Fruit fly (Drosophila melanogaster) whole organism, wandering third instar larva: ENCODE measurements around the gene Rab26.

Experiments used
- Abd-B ChIP-seq: fragments of >200 bp; optimal IDR thresholded peaks from 2 replicates; lab custom pipeline; 2017; ENCODE audit warnings: missing biosample characterization, missing genetic modification characterization
- CG32264 ChIP-seq: fragments of 200-800 bp; sonication (Bioruptor generic); optimal IDR thresholded peaks from 2 replicates; lab custom pipeline; 2016; ENCODE audit warnings: missing biosample characterization, missing genetic modification characterization
- CG9705 ChIP-seq: fragments of 200-800 bp; sonication (Bioruptor generic); optimal IDR thresholded peaks from 2 replicates; lab custom pipeline; 2018; ENCODE audit warnings: missing biosample characterization, mild to moderate bottlenecking, missing genetic modification characterization
- CrebA ChIP-seq: fragments of 200-800 bp; sonication (Bioruptor generic); optimal IDR thresholded peaks from 2 replicates; lab custom pipeline; 2016; ENCODE audit warnings: missing biosample characterization, mild to moderate bottlenecking, missing genetic modification characterization, borderline replicate concordance
- Dfd ChIP-seq: fragments of >200 bp; optimal IDR thresholded peaks from 2 replicates; lab custom pipeline; 2017; ENCODE audit warnings: missing biosample characterization, missing genetic modification characterization
- GATAd ChIP-seq: sonication (Bioruptor generic); optimal IDR thresholded peaks from 2 replicates; lab custom pipeline; 2016; ENCODE audit warnings: missing biosample characterization, missing genetic modification characterization
- HLH106 ChIP-seq: fragments of 200-800 bp; optimal IDR thresholded peaks from 3 replicates; lab custom pipeline; 2019; ENCODE audit warnings: missing biosample characterization, mild to moderate bottlenecking, missing genetic modification characterization, moderate library complexity
- Hnf4 ChIP-seq: fragments of 200-800 bp; sonication (Bioruptor generic); optimal IDR thresholded peaks from 2 replicates; lab custom pipeline; 2016; ENCODE audit warnings: missing biosample characterization, mild to moderate bottlenecking, missing genetic modification characterization
- Hr78 ChIP-seq: fragments of >200 bp; optimal IDR thresholded peaks from 2 replicates; lab custom pipeline; 2017; ENCODE audit warnings: missing biosample characterization, missing genetic modification characterization
- Hr83 ChIP-seq: fragments of 200-300 bp; sonication (Bioruptor generic); optimal IDR thresholded peaks from 2 replicates; lab custom pipeline; 2016; ENCODE audit warnings: missing biosample characterization, mild to moderate bottlenecking, missing genetic modification characterization, moderate library complexity; ENCODE audit not compliant: poor library complexity, severe bottlenecking
- Jra ChIP-seq: sonication (Bioruptor generic); optimal IDR thresholded peaks from 2 replicates; lab custom pipeline; 2016; ENCODE audit warnings: missing biosample characterization, missing genetic modification characterization
- Myc ChIP-seq: fragments of >200 bp; optimal IDR thresholded peaks from 2 replicates; lab custom pipeline; 2017
- N ChIP-seq: fragments of >200 bp; optimal IDR thresholded peaks from 2 replicates; lab custom pipeline; 2018; ENCODE audit warnings: missing biosample characterization, missing external identifiers, missing genetic modification characterization
- OdsH ChIP-seq: fragments of 200-800 bp; sonication (Bioruptor generic); optimal IDR thresholded peaks from 2 replicates; lab custom pipeline; 2016; ENCODE audit warnings: missing biosample characterization, mild to moderate bottlenecking, missing genetic modification characterization
- Rel ChIP-seq, 2 experiments: fragments of 200-800 bp; sonication (Bioruptor generic) in 1 of 2; optimal IDR thresholded peaks; 2 replicates in 1 of 2; 3 replicates in 1 of 2; lab custom pipeline; 2016 to 2019; ENCODE audit warnings: mild to moderate bottlenecking in 2 of 2, missing biosample characterization in 2 of 2, missing genetic modification characterization in 2 of 2, moderate library complexity in 1 of 2
- Sp1 ChIP-seq: fragments of 200-800 bp; sonication (Bioruptor generic); optimal IDR thresholded peaks from 3 replicates; lab custom pipeline; 2019; ENCODE audit warnings: missing biosample characterization, mild to moderate bottlenecking, missing genetic modification characterization, moderate library complexity
- Vsx2 ChIP-seq: fragments of 200-300, 225-300 bp; sonication (Bioruptor generic); optimal IDR thresholded peaks from 2 replicates; lab custom pipeline; 2018; ENCODE audit warnings: missing biosample characterization, missing genetic modification characterization; ENCODE audit not compliant: partially characterized antibody
- br ChIP-seq: fragments of 200-800 bp; sonication (Bioruptor generic); optimal IDR thresholded peaks from 2 replicates; lab custom pipeline; 2016; ENCODE audit warnings: missing biosample characterization, missing genetic modification characterization
- brk ChIP-seq: fragments of 200-800 bp; sonication (Bioruptor generic); optimal IDR thresholded peaks from 2 replicates; lab custom pipeline; 2016; ENCODE audit warnings: missing biosample characterization, mild to moderate bottlenecking, missing genetic modification characterization
- dl ChIP-seq, 2 experiments: fragments of 175-275, 200-275 bp in 1 of 2; fragments of 200-275 bp in 1 of 2; sonication (Bioruptor generic); optimal IDR thresholded peaks; lab custom pipeline; 2018; ENCODE audit warnings: mild to moderate bottlenecking in 2 of 2, missing biosample characterization in 2 of 2, missing genetic modification characterization in 2 of 2, moderate library complexity in 2 of 2; ENCODE audit not compliant: partially characterized antibody in 2 of 2, insufficient read depth in 1 of 2
- dmrt93B ChIP-seq: fragments of 200-800 bp; sonication (Bioruptor generic); optimal IDR thresholded peaks from 2 replicates; lab custom pipeline; 2018; ENCODE audit warnings: missing biosample characterization, mild to moderate bottlenecking, missing genetic modification characterization
- dsf ChIP-seq: sonication (Bioruptor generic); optimal IDR thresholded peaks from 2 replicates; lab custom pipeline; 2016; ENCODE audit warnings: missing biosample characterization, missing genetic modification characterization, borderline replicate concordance
- ey ChIP-seq: fragments of 200-800 bp; sonication (Bioruptor generic); optimal IDR thresholded peaks from 2 replicates; lab custom pipeline; 2016; ENCODE audit warnings: missing biosample characterization, missing genetic modification characterization
- foxo ChIP-seq, 2 experiments: fragments of 200-800 bp; sonication (Bioruptor generic); optimal IDR thresholded peaks; 2 replicates in 1 of 2; 3 replicates in 1 of 2; lab custom pipeline; 2016 to 2017; ENCODE audit warnings: missing biosample characterization in 2 of 2, missing genetic modification characterization in 2 of 2
- fru ChIP-seq: fragments of 200-800 bp; sonication (Bioruptor generic); optimal IDR thresholded peaks from 3 replicates; lab custom pipeline; 2016; ENCODE audit warnings: missing biosample characterization, mild to moderate bottlenecking, missing genetic modification characterization
- h ChIP-seq: fragments of 200-800 bp; sonication (Bioruptor generic); optimal IDR thresholded peaks from 3 replicates; lab custom pipeline; 2016; ENCODE audit warnings: missing biosample characterization, mild to moderate bottlenecking, missing genetic modification characterization
- jim ChIP-seq: fragments of 175-275, 200-325 bp; sonication (Bioruptor generic); optimal IDR thresholded peaks from 2 replicates; lab custom pipeline; 2016; ENCODE audit warnings: missing biosample characterization, mild to moderate bottlenecking, missing genetic modification characterization
- lola ChIP-seq: fragments of >200 bp; optimal IDR thresholded peaks from 2 replicates; lab custom pipeline; 2017; ENCODE audit warnings: missing biosample characterization, missing genetic modification characterization
- pan ChIP-seq: fragments of >200 bp; optimal IDR thresholded peaks from 2 replicates; lab custom pipeline; 2017
- psq ChIP-seq: fragments of 200-800 bp; sonication (Bioruptor generic); optimal IDR thresholded peaks from 3 replicates; lab custom pipeline; 2017; ENCODE audit warnings: missing biosample characterization, mild to moderate bottlenecking, missing genetic modification characterization, moderate library complexity
- rgr ChIP-seq: fragments of 200-800 bp; sonication (Bioruptor generic); optimal IDR thresholded peaks from 3 replicates; lab custom pipeline; 2016; ENCODE audit warnings: missing biosample characterization, mild to moderate bottlenecking, missing genetic modification characterization
- sage ChIP-seq: fragments of 200-800 bp; sonication (Bioruptor generic); optimal IDR thresholded peaks from 2 replicates; lab custom pipeline; 2016; ENCODE audit warnings: missing biosample characterization, mild to moderate bottlenecking, missing genetic modification characterization
- sv ChIP-seq: fragments of 200-800 bp; sonication (Bioruptor generic); optimal IDR thresholded peaks from 3 replicates; lab custom pipeline; 2016; ENCODE audit warnings: missing biosample characterization, missing genetic modification characterization
- tai ChIP-seq: sonication (Bioruptor generic); optimal IDR thresholded peaks from 2 replicates; lab custom pipeline; 2016; ENCODE audit warnings: missing biosample characterization, missing genetic modification characterization
- usp ChIP-seq: fragments of >200 bp; optimal IDR thresholded peaks from 2 replicates; lab custom pipeline; 2017; ENCODE audit warnings: missing biosample characterization, missing genetic modification characterization
- woc ChIP-seq: sonication (Bioruptor generic); optimal IDR thresholded peaks from 2 replicates; lab custom pipeline; 2016; ENCODE audit warnings: missing biosample characterization, mild to moderate bottlenecking, missing genetic modification characterization

Gene Rab26

dm6 chr3L:21334999-21335631 is 16.5 kb downstream of the Rab26 start, which contains the start of gene Tsr1:
Gene Tsr1, plus strand, starts transcription at chr3L:21335215.
- TF ChIP-seq Rel (GFP tag; optimal IDR thresholded peaks at IDR 0.05; lab: Kevin White, UChicago) (no peak), Rel (tag; optimal IDR thresholded peaks at IDR 0.05; lab: Kevin White, UChicago) (no peak), Myc (lab: Kevin White, UChicago) (peak; percentile 84)
- TF ChIP-seq, all 38 proteins: peak for 1

dm6 chr3L:21342592-21342991 is 24.0 kb downstream of the Rab26 start:
- no peak for TF ChIP-seq Rel (GFP tag; optimal IDR thresholded peaks at IDR 0.05; lab: Kevin White, UChicago)
- TF ChIP-seq Rel (tag; optimal IDR thresholded peaks at IDR 0.05; lab: Kevin White, UChicago): peak; percentile 17
- no peak for TF ChIP-seq Myc (lab: Kevin White, UChicago)

dm6 chr3L:21343254-21344083 is 24.9 kb downstream of the Rab26 start, which contains the start of the genes Tbc1d8-9 and CG32436:
Gene Tbc1d8-9, minus strand, starts transcription at chr3L:21343716.
Gene CG32436, plus strand, starts transcription at chr3L:21344033.
- peak; percentile 49 for TF ChIP-seq OdsH (GFP tag; lab: Kevin White, UChicago)
- TF ChIP-seq Jra: no peak

dm6 chr3L:21346463-21347196 is 28.1 kb downstream of the Rab26 start:
- TF ChIP-seq psq (peak; percentile 72), Jra (peak; percentile 33), jim (GFP tag; lab: Kevin White, UChicago) (no peak), h (GFP tag; lab: Kevin White, UChicago) (peak; percentile 29)
- TF ChIP-seq, all 38 proteins: peak for 3

- no peak for TF ChIP-seq dsf (GFP tag; lab: Kevin White, UChicago)
- TF ChIP-seq br (GFP tag; lab: Kevin White, UChicago): peak; percentile 26
- TF ChIP-seq Abd-B (GFP tag; lab: Kevin White, UChicago): no peak
- TF ChIP-seq N (GFP tag; lab: Kevin White, UChicago): no peak
- TF ChIP-seq Hr83 (GFP tag; lab: Kevin White, UChicago): no peak
- TF ChIP-seq rgr: peak; percentile 43
- TF ChIP-seq sv (GFP tag; lab: Kevin White, UChicago): peak; percentile 38
- no peak for TF ChIP-seq Rel (GFP tag; optimal IDR thresholded peaks at IDR 0.05; lab: Kevin White, UChicago)
- no peak for TF ChIP-seq Rel (tag; optimal IDR thresholded peaks at IDR 0.05; lab: Kevin White, UChicago)
- TF ChIP-seq Hr78 (GFP tag; lab: Kevin White, UChicago): no peak
- no peak for TF ChIP-seq Hnf4 (GFP tag; lab: Kevin White, UChicago)
- TF ChIP-seq lola: no peak
- no peak for TF ChIP-seq sage (GFP tag; lab: Kevin White, UChicago)
- TF ChIP-seq Dfd (GFP tag; lab: Kevin White, UChicago): no peak
- TF ChIP-seq h (GFP tag; lab: Kevin White, UChicago): no peak
- TF ChIP-seq ey: peak; percentile 22
- no peak for TF ChIP-seq tai (GFP tag; lab: Kevin White, UChicago)
- no peak for TF ChIP-seq Vsx2
- no peak for TF ChIP-seq Myc (lab: Kevin White, UChicago)
- no peak for TF ChIP-seq Sp1 (GFP tag; lab: Kevin White, UChicago)
- no peak for TF ChIP-seq CrebA
- peak; percentile 3 for TF ChIP-seq dmrt93B
- TF ChIP-seq CG9705 (GFP tag; lab: Kevin White, UChicago): no peak
- TF ChIP-seq dl (GFP tag; optimal IDR thresholded peaks at IDR 0.05; lab: Kevin White, UChicago; ENCODE audit: insufficient read depth in 1 of 2, partially characterized antibody in 2 of 2): no peak
- TF ChIP-seq CG32264 (GFP tag; lab: Kevin White, UChicago): peak; percentile 40
- no peak for TF ChIP-seq GATAd (GFP tag; lab: Kevin White, UChicago)
- TF ChIP-seq usp (GFP tag; lab: Kevin White, UChicago): no peak
- no peak for TF ChIP-seq HLH106 (tag; lab: Kevin White, UChicago)
- peak; percentile 31 for TF ChIP-seq woc (GFP tag; lab: Kevin White, UChicago)
- no peak for TF ChIP-seq OdsH (GFP tag; lab: Kevin White, UChicago)
- TF ChIP-seq foxo (GFP tag; optimal IDR thresholded peaks at IDR 0.05; lab: Kevin White, UChicago): peak in 1 of 2 experiments; percentile 59
- TF ChIP-seq brk (GFP tag; lab: Kevin White, UChicago): no peak
- peak; percentile 64 for TF ChIP-seq fru (GFP tag; lab: Kevin White, UChicago)
- TF ChIP-seq psq: peak; percentile 28
- no peak for TF ChIP-seq pan (lab: Kevin White, UChicago)
Observed at dm6 chr3L:21347197-21347831, 28.7 kb downstream of the Rab26 start.
